Fruit fly (Drosophila melanogaster) whole organism, wandering third instar larva: ENCODE results near the gene CG17816.

ENCODE experiments used
- Abd-B ChIP-seq: fragments of >200 bp; optimal IDR thresholded peaks from 2 replicates; lab custom pipeline; 2017; ENCODE audit warnings: missing biosample characterization, missing genetic modification characterization
- CG32264 ChIP-seq: fragments of 200-800 bp; sonication (Bioruptor generic); optimal IDR thresholded peaks from 2 replicates; lab custom pipeline; 2016; ENCODE audit warnings: missing biosample characterization, missing genetic modification characterization
- CG9705 ChIP-seq: fragments of 200-800 bp; sonication (Bioruptor generic); optimal IDR thresholded peaks from 2 replicates; lab custom pipeline; 2018; ENCODE audit warnings: missing biosample characterization, mild to moderate bottlenecking, missing genetic modification characterization
- CrebA ChIP-seq: fragments of 200-800 bp; sonication (Bioruptor generic); optimal IDR thresholded peaks from 2 replicates; lab custom pipeline; 2016; ENCODE audit warnings: missing biosample characterization, mild to moderate bottlenecking, missing genetic modification characterization, borderline replicate concordance
- Dif ChIP-seq: fragments of 200-275, 200-300 bp; sonication (Bioruptor generic); optimal IDR thresholded peaks from 2 replicates; lab custom pipeline; 2018; ENCODE audit warnings: missing biosample characterization, missing genetic modification characterization; ENCODE audit not compliant: partially characterized antibody
- GATAd ChIP-seq: sonication (Bioruptor generic); optimal IDR thresholded peaks from 2 replicates; lab custom pipeline; 2016; ENCODE audit warnings: missing biosample characterization, missing genetic modification characterization
- HLH106 ChIP-seq: fragments of 200-800 bp; optimal IDR thresholded peaks from 3 replicates; lab custom pipeline; 2019; ENCODE audit warnings: missing biosample characterization, mild to moderate bottlenecking, missing genetic modification characterization, moderate library complexity
- Hnf4 ChIP-seq: fragments of 200-800 bp; sonication (Bioruptor generic); optimal IDR thresholded peaks from 2 replicates; lab custom pipeline; 2016; ENCODE audit warnings: missing biosample characterization, mild to moderate bottlenecking, missing genetic modification characterization
- Hr78 ChIP-seq: fragments of >200 bp; optimal IDR thresholded peaks from 2 replicates; lab custom pipeline; 2017; ENCODE audit warnings: missing biosample characterization, missing genetic modification characterization
- Hr83 ChIP-seq: fragments of 200-300 bp; sonication (Bioruptor generic); optimal IDR thresholded peaks from 2 replicates; lab custom pipeline; 2016; ENCODE audit warnings: missing biosample characterization, mild to moderate bottlenecking, missing genetic modification characterization, moderate library complexity; ENCODE audit not compliant: poor library complexity, severe bottlenecking
- Myc ChIP-seq: fragments of >200 bp; optimal IDR thresholded peaks from 2 replicates; lab custom pipeline; 2017
- N ChIP-seq: fragments of >200 bp; optimal IDR thresholded peaks from 2 replicates; lab custom pipeline; 2018; ENCODE audit warnings: missing biosample characterization, missing external identifiers, missing genetic modification characterization
- OdsH ChIP-seq: fragments of 200-800 bp; sonication (Bioruptor generic); optimal IDR thresholded peaks from 2 replicates; lab custom pipeline; 2016; ENCODE audit warnings: missing biosample characterization, mild to moderate bottlenecking, missing genetic modification characterization
- Rel ChIP-seq, 2 experiments: fragments of 200-800 bp; sonication (Bioruptor generic) in 1 of 2; optimal IDR thresholded peaks; 2 replicates in 1 of 2; 3 replicates in 1 of 2; lab custom pipeline; 2016 to 2019; ENCODE audit warnings: mild to moderate bottlenecking in 2 of 2, missing biosample characterization in 2 of 2, missing genetic modification characterization in 2 of 2, moderate library complexity in 1 of 2
- Sp1 ChIP-seq: fragments of 200-800 bp; sonication (Bioruptor generic); optimal IDR thresholded peaks from 3 replicates; lab custom pipeline; 2019; ENCODE audit warnings: missing biosample characterization, mild to moderate bottlenecking, missing genetic modification characterization, moderate library complexity
- Vsx2 ChIP-seq: fragments of 200-300, 225-300 bp; sonication (Bioruptor generic); optimal IDR thresholded peaks from 2 replicates; lab custom pipeline; 2018; ENCODE audit warnings: missing biosample characterization, missing genetic modification characterization; ENCODE audit not compliant: partially characterized antibody
- br ChIP-seq: fragments of 200-800 bp; sonication (Bioruptor generic); optimal IDR thresholded peaks from 2 replicates; lab custom pipeline; 2016; ENCODE audit warnings: missing biosample characterization, missing genetic modification characterization
- brk ChIP-seq: fragments of 200-800 bp; sonication (Bioruptor generic); optimal IDR thresholded peaks from 2 replicates; lab custom pipeline; 2016; ENCODE audit warnings: missing biosample characterization, mild to moderate bottlenecking, missing genetic modification characterization
- dl ChIP-seq, 2 experiments: fragments of 175-275, 200-275 bp in 1 of 2; fragments of 200-275 bp in 1 of 2; sonication (Bioruptor generic); optimal IDR thresholded peaks; lab custom pipeline; 2018; ENCODE audit warnings: mild to moderate bottlenecking in 2 of 2, missing biosample characterization in 2 of 2, missing genetic modification characterization in 2 of 2, moderate library complexity in 2 of 2; ENCODE audit not compliant: partially characterized antibody in 2 of 2, insufficient read depth in 1 of 2
- dmrt93B ChIP-seq: fragments of 200-800 bp; sonication (Bioruptor generic); optimal IDR thresholded peaks from 2 replicates; lab custom pipeline; 2018; ENCODE audit warnings: missing biosample characterization, mild to moderate bottlenecking, missing genetic modification characterization
- dsf ChIP-seq: sonication (Bioruptor generic); optimal IDR thresholded peaks from 2 replicates; lab custom pipeline; 2016; ENCODE audit warnings: missing biosample characterization, missing genetic modification characterization, borderline replicate concordance
- ey ChIP-seq: fragments of 200-800 bp; sonication (Bioruptor generic); optimal IDR thresholded peaks from 2 replicates; lab custom pipeline; 2016; ENCODE audit warnings: missing biosample characterization, missing genetic modification characterization
- foxo ChIP-seq, 2 experiments: fragments of 200-800 bp; sonication (Bioruptor generic); optimal IDR thresholded peaks; 2 replicates in 1 of 2; 3 replicates in 1 of 2; lab custom pipeline; 2016 to 2017; ENCODE audit warnings: missing biosample characterization in 2 of 2, missing genetic modification characterization in 2 of 2
- fru ChIP-seq: fragments of 200-800 bp; sonication (Bioruptor generic); optimal IDR thresholded peaks from 3 replicates; lab custom pipeline; 2016; ENCODE audit warnings: missing biosample characterization, mild to moderate bottlenecking, missing genetic modification characterization
- h ChIP-seq: fragments of 200-800 bp; sonication (Bioruptor generic); optimal IDR thresholded peaks from 3 replicates; lab custom pipeline; 2016; ENCODE audit warnings: missing biosample characterization, mild to moderate bottlenecking, missing genetic modification characterization
- lola ChIP-seq: fragments of >200 bp; optimal IDR thresholded peaks from 2 replicates; lab custom pipeline; 2017; ENCODE audit warnings: missing biosample characterization, missing genetic modification characterization
- pan ChIP-seq: fragments of >200 bp; optimal IDR thresholded peaks from 2 replicates; lab custom pipeline; 2017
- psq ChIP-seq: fragments of 200-800 bp; sonication (Bioruptor generic); optimal IDR thresholded peaks from 3 replicates; lab custom pipeline; 2017; ENCODE audit warnings: missing biosample characterization, mild to moderate bottlenecking, missing genetic modification characterization, moderate library complexity
- rgr ChIP-seq: fragments of 200-800 bp; sonication (Bioruptor generic); optimal IDR thresholded peaks from 3 replicates; lab custom pipeline; 2016; ENCODE audit warnings: missing biosample characterization, mild to moderate bottlenecking, missing genetic modification characterization
- sv ChIP-seq: fragments of 200-800 bp; sonication (Bioruptor generic); optimal IDR thresholded peaks from 3 replicates; lab custom pipeline; 2016; ENCODE audit warnings: missing biosample characterization, missing genetic modification characterization
- tai ChIP-seq: sonication (Bioruptor generic); optimal IDR thresholded peaks from 2 replicates; lab custom pipeline; 2016; ENCODE audit warnings: missing biosample characterization, missing genetic modification characterization
- usp ChIP-seq: fragments of >200 bp; optimal IDR thresholded peaks from 2 replicates; lab custom pipeline; 2017; ENCODE audit warnings: missing biosample characterization, missing genetic modification characterization
- woc ChIP-seq: sonication (Bioruptor generic); optimal IDR thresholded peaks from 2 replicates; lab custom pipeline; 2016; ENCODE audit warnings: missing biosample characterization, mild to moderate bottlenecking, missing genetic modification characterization

Gene CG17816

dm6 chr3R:7821559-7821958 lies 65.0 kb downstream of the CG17816 start:
- TF ChIP-seq fru (GFP tag; lab: Kevin White, UChicago) (peak; percentile 15), Rel (GFP tag; optimal IDR thresholded peaks at IDR 0.05; lab: Kevin White, UChicago) (no peak), Rel (tag; optimal IDR thresholded peaks at IDR 0.05; lab: Kevin White, UChicago) (no peak), sv (GFP tag; lab: Kevin White, UChicago) (peak; percentile 28), foxo (GFP tag; optimal IDR thresholded peaks at IDR 0.05; lab: Kevin White, UChicago) (peak in 1 of 2 experiments; percentile 27), ey (no peak), h (GFP tag; lab: Kevin White, UChicago) (peak; percentile 18)

dm6 chr3R:7813981-7814529 lies 72.5 kb downstream of the CG17816 start, which contains the start of gene CG34384:
Gene CG34384 (plus strand): TSS chr3R:7814361.
- TF ChIP-seq Hnf4 (GFP tag; lab: Kevin White, UChicago) = no peak
- no peak for TF ChIP-seq CrebA
- TF ChIP-seq fru (GFP tag; lab: Kevin White, UChicago) = peak; percentile 59
- TF ChIP-seq psq (GFP tag; lab: Kevin White, UChicago) = peak; percentile 16
- TF ChIP-seq ey = peak; percentile 19
- peak in 1 of 2 experiments; percentile 54 for TF ChIP-seq foxo (GFP tag; optimal IDR thresholded peaks at IDR 0.05; lab: Kevin White, UChicago)
- TF ChIP-seq sv (GFP tag; lab: Kevin White, UChicago) = peak; percentile 19
- TF ChIP-seq br (GFP tag; lab: Kevin White, UChicago) = peak; percentile 29
- peak; percentile 40 for TF ChIP-seq Sp1 (GFP tag; lab: Kevin White, UChicago)
- TF ChIP-seq h (GFP tag; lab: Kevin White, UChicago) = peak; percentile 34
- peak; percentile 50 for TF ChIP-seq HLH106 (tag; lab: Kevin White, UChicago)
- TF ChIP-seq pan (lab: Kevin White, UChicago) = no peak
- TF ChIP-seq dmrt93B (GFP tag; lab: Kevin White, UChicago) = peak; percentile 12

- TF ChIP-seq OdsH (GFP tag; lab: Kevin White, UChicago) (no peak), psq (GFP tag; lab: Kevin White, UChicago) (peak; percentile 55), Hnf4 (GFP tag; lab: Kevin White, UChicago) (no peak), usp (GFP tag; lab: Kevin White, UChicago) (no peak)
Observed at dm6 chr3R:7813518-7813917, 73.0 kb downstream of the CG17816 start.

dm6 chr3R:7811514-7811913 lies 75.0 kb downstream of the CG17816 start, which contains the start of gene CG31473:
Gene CG31473 (plus strand): TSS chr3R:7811814.
- TF ChIP-seq Abd-B = no peak
- TF ChIP-seq ey = no peak
- no peak for TF ChIP-seq fru (GFP tag; lab: Kevin White, UChicago)
- no peak for TF ChIP-seq h (GFP tag; lab: Kevin White, UChicago)
- TF ChIP-seq Dif (GFP tag; lab: Kevin White, UChicago) = no peak
- TF ChIP-seq usp (GFP tag; lab: Kevin White, UChicago) = no peak
- TF ChIP-seq Myc (lab: Kevin White, UChicago) = no peak
- TF ChIP-seq Sp1 (GFP tag; lab: Kevin White, UChicago) = no peak
- no peak for TF ChIP-seq lola (GFP tag; lab: Kevin White, UChicago)

- peak; percentile 94 for TF ChIP-seq rgr (GFP tag; lab: Kevin White, UChicago)
- peak; percentile 73 for TF ChIP-seq GATAd (GFP tag; lab: Kevin White, UChicago)
- TF ChIP-seq Hr83 (GFP tag; lab: Kevin White, UChicago) = peak; percentile 97
- peak; percentile 90 for TF ChIP-seq fru (GFP tag; lab: Kevin White, UChicago)
- TF ChIP-seq br (GFP tag; lab: Kevin White, UChicago) = peak; percentile 89
- peak; percentile 86 for TF ChIP-seq psq (GFP tag; lab: Kevin White, UChicago)
- TF ChIP-seq CG9705 = peak; percentile 79
- TF ChIP-seq CG32264 (GFP tag; lab: Kevin White, UChicago) = peak; percentile 29
- no peak for TF ChIP-seq dl (GFP tag; optimal IDR thresholded peaks at IDR 0.05; lab: Kevin White, UChicago; ENCODE audit: insufficient read depth in 1 of 2, partially characterized antibody in 2 of 2)
- no peak for TF ChIP-seq Dif (GFP tag; lab: Kevin White, UChicago)
- TF ChIP-seq pan (lab: Kevin White, UChicago) = no peak
- TF ChIP-seq dsf = peak; percentile 57
- TF ChIP-seq N (GFP tag; lab: Kevin White, UChicago) = no peak
- peak; percentile 50 for TF ChIP-seq brk (GFP tag; lab: Kevin White, UChicago)
- peak in 1 of 2 experiments; percentile 96 for TF ChIP-seq foxo (GFP tag; optimal IDR thresholded peaks at IDR 0.05; lab: Kevin White, UChicago)
- peak; percentile 80 for TF ChIP-seq sv (GFP tag; lab: Kevin White, UChicago)
- peak; percentile 6 for TF ChIP-seq woc (GFP tag; lab: Kevin White, UChicago)
- peak; percentile 91 for TF ChIP-seq ey
- TF ChIP-seq Hr78 (GFP tag; lab: Kevin White, UChicago) = no peak
- no peak for TF ChIP-seq Abd-B
- no peak for TF ChIP-seq lola (GFP tag; lab: Kevin White, UChicago)
- no peak for TF ChIP-seq Vsx2
- TF ChIP-seq tai (GFP tag; lab: Kevin White, UChicago) = peak; percentile 96
- TF ChIP-seq CrebA = peak; percentile 17
- TF ChIP-seq usp (GFP tag; lab: Kevin White, UChicago) = no peak
- TF ChIP-seq Rel (GFP tag; optimal IDR thresholded peaks at IDR 0.05; lab: Kevin White, UChicago) = no peak
- TF ChIP-seq Rel (tag; optimal IDR thresholded peaks at IDR 0.05; lab: Kevin White, UChicago) = no peak
- TF ChIP-seq Myc (lab: Kevin White, UChicago) = peak; percentile 95
- peak; percentile 25 for TF ChIP-seq Sp1 (GFP tag; lab: Kevin White, UChicago)
Observed at dm6 chr3R:7809662-7810621, 76.6 kb downstream of the CG17816 start, which contains the start of the genes CG2993 and sgll. Gene CG2993 (minus strand): TSS chr3R:7810014. Gene sgll (plus strand): TSS chr3R:7810532.
